Worm (Caenorhabditis elegans): ENCODE results near the gene ncx-5.
A peak's percentile ranks its signal among the peaks of the same experiment; 100 is the strongest.

Gene ncx-5

DNA sequence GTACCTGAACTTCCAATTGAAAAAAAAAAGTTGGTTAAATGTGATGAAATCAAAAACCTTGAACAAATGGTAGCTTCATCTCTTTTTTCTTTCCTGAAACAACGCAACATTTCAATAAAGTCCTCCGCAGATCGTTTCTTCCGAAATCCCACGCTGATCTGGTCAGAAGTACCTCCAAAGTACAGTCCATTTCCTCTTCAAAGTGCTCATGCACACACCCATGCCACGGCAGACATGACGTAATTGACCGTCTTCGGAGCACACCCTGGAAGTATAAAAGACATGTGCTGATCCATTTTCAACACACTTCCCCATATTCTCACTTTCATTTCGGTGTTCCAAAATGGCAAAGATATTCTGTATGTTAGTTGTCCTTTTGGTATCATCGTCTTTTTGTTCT, 14.0 kb upstream of the ncx-5 start, which contains the start of gene C35A5.10:
TSS of gene C35A5.10 (plus strand) at position 301 of the 400 bp plus-strand sequence.
- TF ChIP-seq nhr-71 (tag; optimal IDR thresholded peaks at IDR 0.05), result no peak
- no peak for TF ChIP-seq nhr-90 (tag; optimal IDR thresholded peaks at IDR 0.05; ENCODE audit: poor library complexity)
- TF ChIP-seq C04F5.9 (tag; optimal IDR thresholded peaks at IDR 0.05), result no peak
- no peak for TF ChIP-seq aly-2 (tag; optimal IDR thresholded peaks at IDR 0.05)
- no peak for TF ChIP-seq ces-1 (GFP tag; optimal IDR thresholded peaks at IDR 0.05)
- no peak for TF ChIP-seq C16A3.4 (tag; optimal IDR thresholded peaks at IDR 0.05)
- TF ChIP-seq mdl-1 (tag; optimal IDR thresholded peaks at IDR 0.05), result no peak
- no peak for TF ChIP-seq elt-3 (tag; optimal IDR thresholded peaks at IDR 0.05)
- no peak for TF ChIP-seq pqm-1 (tag; optimal IDR thresholded peaks at IDR 0.05)
- TF ChIP-seq xbp-1 (tag; optimal IDR thresholded peaks at IDR 0.05), result no peak
- TF ChIP-seq hlh-4 (tag; optimal IDR thresholded peaks at IDR 0.05), result no peak
- no peak for TF ChIP-seq C34B4.2 (tag; optimal IDR thresholded peaks at IDR 0.05)
- TF ChIP-seq pag-3 (tag; optimal IDR thresholded peaks at IDR 0.05; ENCODE audit: borderline replicate concordance, insufficient read depth), result no peak
- no peak for TF ChIP-seq grh-1 (GFP tag; IDR thresholded peaks at IDR 0.05)
- no peak for TF ChIP-seq lsy-2 (tag; optimal IDR thresholded peaks at IDR 0.05)

DNA sequence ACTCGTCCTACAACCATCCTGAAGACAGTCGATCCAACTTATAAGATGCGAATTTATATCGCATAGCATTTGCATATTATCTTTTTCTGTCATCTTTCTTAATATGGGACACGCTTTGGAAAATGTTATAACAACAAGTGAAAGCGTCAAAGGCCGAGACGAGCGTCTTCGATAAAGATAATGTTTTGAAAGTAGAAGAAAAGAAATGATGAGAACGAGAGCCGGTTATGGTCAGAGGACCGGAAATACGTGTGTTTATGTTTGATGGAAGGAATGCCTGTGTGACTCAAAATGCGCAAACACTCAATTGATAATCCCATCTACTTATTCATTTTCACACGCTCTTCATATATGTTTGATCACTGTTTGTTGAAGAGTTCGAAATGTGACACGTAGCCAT, 13.1 kb upstream of the ncx-5 start, which contains the start of gene C35A5.11:
TSS of gene C35A5.11 (minus strand) at position 101 of the 400 bp plus-strand sequence.
- TF ChIP-seq nhr-28 (tag; optimal IDR thresholded peaks at IDR 0.05) (no peak), hlh-17 (GFP tag; optimal IDR thresholded peaks at IDR 0.05; ENCODE audit: borderline replicate concordance) (no peak), blmp-1 (tag; optimal IDR thresholded peaks at IDR 0.05) (peak; percentile 66), nhr-77 (tag; optimal IDR thresholded peaks at IDR 0.05) (no peak), xbp-1 (tag; optimal IDR thresholded peaks at IDR 0.05) (no peak), Y116A8C.19 (tag; optimal IDR thresholded peaks at IDR 0.05; ENCODE audit: borderline replicate concordance) (no peak), elt-2 (tag; optimal IDR thresholded peaks at IDR 0.05) (no peak), mdl-1 (tag; optimal IDR thresholded peaks at IDR 0.05) (no peak)

DNA sequence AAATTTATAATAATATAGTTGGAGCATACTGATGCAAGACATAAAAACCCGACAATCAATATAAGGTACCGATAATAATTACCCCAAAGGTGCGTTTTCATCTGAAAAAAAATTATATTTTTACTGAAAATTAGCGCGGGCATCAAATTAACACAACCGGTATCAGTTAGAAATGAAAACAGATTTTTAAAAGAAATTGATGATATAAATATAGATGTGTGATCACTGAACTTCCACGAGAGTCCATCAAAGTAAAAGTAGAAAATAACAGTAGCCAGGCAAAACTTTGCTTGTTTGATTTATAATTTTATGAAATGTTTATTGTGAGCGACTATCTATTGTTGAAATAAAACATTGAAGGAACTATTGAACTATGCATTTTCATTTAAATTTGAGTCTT, 11.4 kb upstream of the ncx-5 start, which contains the start of gene C35A5.3:
TSS of gene C35A5.3 (minus strand) at position 101 of the 400 bp plus-strand sequence.
- TF ChIP-seq pqm-1 (tag; optimal IDR thresholded peaks at IDR 0.05) (no peak), fos-1 (tag; optimal IDR thresholded peaks at IDR 0.05) (no peak), dsc-1 (tag; optimal IDR thresholded peaks at IDR 0.05) (no peak), tlp-1 (tag; optimal IDR thresholded peaks at IDR 0.05) (no peak), ceh-63 (GFP tag; optimal IDR thresholded peaks at IDR 0.05) (no peak), lin-15B (tag; optimal IDR thresholded peaks at IDR 0.05) (no peak), grh-1 (GFP tag; IDR thresholded peaks at IDR 0.05) (no peak)

DNA sequence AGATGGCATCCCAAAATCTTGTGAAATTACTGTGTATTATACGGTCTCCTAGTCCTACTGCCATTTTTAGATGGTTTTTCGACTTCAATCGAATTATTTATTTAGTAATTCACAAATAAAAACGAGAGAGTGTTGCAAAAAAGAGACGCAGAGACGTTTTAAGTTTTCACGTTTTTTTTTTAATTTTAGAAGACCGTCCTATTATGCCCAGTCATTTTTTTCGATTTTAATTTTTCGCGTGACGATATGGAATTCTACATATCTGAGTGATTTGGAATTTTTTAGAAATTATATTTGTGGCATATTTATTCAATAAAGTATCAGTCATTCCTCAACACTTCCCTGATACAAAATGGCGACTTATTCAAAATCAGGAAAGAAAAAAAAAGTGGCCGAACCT, 6.8 kb upstream of the ncx-5 start, which contains the start of gene C35A5.4:
TSS of gene C35A5.4 (plus strand) at position 301 of the 400 bp plus-strand sequence.
- TF ChIP-seq pax-3 (tag; optimal IDR thresholded peaks at IDR 0.05), result no peak
- no peak for TF ChIP-seq irx-1 (tag; optimal IDR thresholded peaks at IDR 0.05)
- no peak for TF ChIP-seq efl-3 (GFP tag; optimal IDR thresholded peaks at IDR 0.05)
- no peak for TF ChIP-seq ceh-63 (GFP tag; optimal IDR thresholded peaks at IDR 0.05)
- TF ChIP-seq nhr-47 (tag; optimal IDR thresholded peaks at IDR 0.05), result no peak
- TF ChIP-seq vab-15 (tag; optimal IDR thresholded peaks at IDR 0.05), result no peak
- no peak for TF ChIP-seq sox-4 (tag; optimal IDR thresholded peaks at IDR 0.05)
- no peak for TF ChIP-seq sptf-1 (tag; optimal IDR thresholded peaks at IDR 0.05)
- TF ChIP-seq unc-98 (GFP tag; IDR thresholded peaks at IDR 0.05), result no peak
- TF ChIP-seq tlp-1 (tag; optimal IDR thresholded peaks at IDR 0.05), result no peak
- no peak for TF ChIP-seq zip-4 (GFP tag; optimal IDR thresholded peaks at IDR 0.05)
- TF ChIP-seq ama-1 (optimal IDR thresholded peaks at IDR 0.05), result no peak
- TF ChIP-seq lin-14 (GFP tag; optimal IDR thresholded peaks at IDR 0.05), result no peak
- no peak for TF ChIP-seq C16A3.4 (tag; optimal IDR thresholded peaks at IDR 0.05)
- TF ChIP-seq elt-3 (tag; optimal IDR thresholded peaks at IDR 0.05), result no peak

All from whole organism, L1 larva.